Worm (Caenorhabditis elegans) whole organism, L1 larva: Measurements from ENCODE around the gene chil-4.

Source experiments
- F16B12.6 ChIP-seq: fragments of 150-350 bp; optimal IDR thresholded peaks from 2 replicates; lab custom pipeline; 2014; ENCODE audit warnings: missing biosample characterization, missing genetic modification characterization
- ets-5 ChIP-seq: fragments of 200-800 bp; sonication (Bioruptor generic); IDR thresholded peaks from 2 replicates; pipeline ENCODE4 v1.3.6; 2022; ENCODE audit warnings: missing genetic modification characterization, missing compliant biosample characterization
- mdl-1 ChIP-seq, 2 experiments: fragments of 150-350 bp; optimal IDR thresholded peaks; 2 replicates each; lab custom pipeline; 2014 to 2017; ENCODE audit warnings: missing biosample characterization in 2 of 2, missing genetic modification characterization in 2 of 2, inconsistent platforms in 1 of 2
- mep-1 ChIP-seq: fragments of 150-350 bp; optimal IDR thresholded peaks from 2 replicates; lab custom pipeline; 2014; ENCODE audit warnings: missing biosample characterization, missing genetic modification characterization
- nhr-76 ChIP-seq: sonication (generic microtip); optimal IDR thresholded peaks from 2 replicates; lab custom pipeline; 2017; ENCODE audit warnings: missing biosample characterization, missing genetic modification characterization
- nhr-77 ChIP-seq: fragments of 150-350 bp; optimal IDR thresholded peaks from 2 replicates; lab custom pipeline; 2014; ENCODE audit warnings: missing biosample characterization, missing genetic modification characterization
- nhr-85 ChIP-seq: sonication (generic microtip); peaks from one replicate; lab custom pipeline; 2016; ENCODE audit warnings: missing genetic modification characterization, inconsistent platforms, missing compliant biosample characterization
- snpc-4 ChIP-seq: fragments of 150-350 bp; optimal IDR thresholded peaks from 2 replicates; lab custom pipeline; 2014; ENCODE audit warnings: missing biosample characterization, missing genetic modification characterization
- sox-4 ChIP-seq: sonication (generic microtip); optimal IDR thresholded peaks from 2 replicates; lab custom pipeline; 2016; ENCODE audit warnings: missing genetic modification characterization, missing compliant biosample characterization
- unc-130 ChIP-seq: fragments of 150-350 bp; optimal IDR thresholded peaks from 2 replicates; lab custom pipeline; 2017; ENCODE audit warnings: missing biosample characterization, missing genetic modification characterization, inconsistent platforms
- unc-62 ChIP-seq: fragments of 150-350 bp; optimal IDR thresholded peaks from 2 replicates; lab custom pipeline; 2014; ENCODE audit warnings: missing biosample characterization, missing genetic modification reagents, missing genetic modification characterization
- ztf-11 ChIP-seq, 2 experiments: sonication (generic microtip); optimal IDR thresholded peaks; 2 replicates each; lab custom pipeline; 2016 to 2017; ENCODE audit warnings: missing genetic modification characterization in 2 of 2, missing biosample characterization in 1 of 2, missing compliant biosample characterization in 1 of 2

DNA sequence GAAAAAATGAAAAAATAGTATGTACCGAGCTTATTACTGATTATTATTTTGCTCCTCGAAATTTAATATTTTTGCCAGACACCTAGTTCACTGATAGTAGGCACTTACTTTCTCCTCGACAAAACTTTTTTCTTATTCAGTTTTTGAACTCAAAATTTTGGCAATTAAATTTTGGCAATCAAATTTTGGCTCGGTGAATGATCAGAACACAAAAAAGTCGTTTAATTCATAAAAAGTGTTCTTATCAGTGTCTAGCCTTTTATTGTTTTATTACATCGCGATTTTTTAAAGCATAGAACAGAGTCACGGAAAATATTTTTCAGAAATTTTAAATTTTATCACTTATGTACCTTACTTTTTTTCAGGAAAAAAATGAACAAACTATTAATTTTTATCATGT is 39.7 kb upstream of the chil-4 start:
- TF ChIP-seq sox-4 (no peak), nhr-77 (no peak), unc-130 (tag; lab: Kevin White, UChicago) (no peak), ztf-11 (tag; optimal IDR thresholded peaks at IDR 0.05; lab: Kevin White, UChicago) (no peak), nhr-76 (tag; lab: Kevin White, UChicago) (no peak), mdl-1 (tag; optimal IDR thresholded peaks at IDR 0.05; lab: Kevin White, UChicago) (no peak), nhr-85 (no peak), mep-1 (tag; lab: Kevin White, UChicago) (no peak), F16B12.6 (no peak), unc-62 (GFP tag; lab: Kevin White, UChicago) (no peak), snpc-4 (tag; lab: Kevin White, UChicago) (no peak), ets-5 (GFP tag; lab: Robert Waterston, UW) (no peak)
